Fruit fly (Drosophila melanogaster): ENCODE results near the gene Scsalpha1.

Gene Scsalpha1

DNA sequence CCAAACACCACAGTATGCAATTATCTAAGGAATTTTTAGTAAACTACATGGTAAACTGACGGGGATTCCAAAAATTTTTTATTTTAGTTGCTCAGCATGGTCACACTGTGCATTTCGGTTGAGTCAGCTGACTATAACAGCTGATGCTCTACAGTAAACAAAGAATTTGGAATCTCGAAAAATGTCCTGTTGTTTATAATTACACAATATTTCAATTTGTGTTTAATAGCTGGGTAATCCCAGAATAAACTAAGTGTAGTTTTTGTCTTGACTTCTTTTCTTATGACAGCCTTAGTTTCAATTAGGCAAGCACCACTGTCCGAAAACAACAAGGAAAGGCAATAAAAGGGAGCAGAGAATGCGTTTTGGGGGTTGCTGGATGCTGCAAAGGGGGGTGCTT, 28.3 kb upstream of the Scsalpha1 start (continued):
- no peak for TF ChIP-seq en (GFP tag; optimal IDR thresholded peaks at IDR 0.05)
- peak; percentile 51 for TF ChIP-seq lmd (GFP tag; IDR thresholded peaks at IDR 0.05)
- TF ChIP-seq esg (GFP tag; conservative IDR thresholded peaks at IDR 0.05) = no peak
- TF ChIP-seq CoRest (tag; optimal IDR thresholded peaks at IDR 0.05) = no peak
- no peak for TF ChIP-seq CG17186 (GFP tag; optimal IDR thresholded peaks at IDR 0.05)
- no peak for TF ChIP-seq CG30020 (tag; optimal IDR thresholded peaks at IDR 0.05)
- TF ChIP-seq shn (GFP tag; optimal IDR thresholded peaks at IDR 0.05) = no peak
- no peak for TF ChIP-seq NFAT (GFP tag; IDR thresholded peaks at IDR 0.05)
- TF ChIP-seq B-H1 (GFP tag; IDR thresholded peaks at IDR 0.05) = peak; percentile 29
- TF ChIP-seq run (tag; optimal IDR thresholded peaks at IDR 0.05) = no peak
- TF ChIP-seq nerfin-2 (GFP tag; IDR thresholded peaks at IDR 0.05; ENCODE audit: partially characterized antibody) = no peak
- no peak for TF ChIP-seq z (GFP tag; IDR thresholded peaks at IDR 0.05)
- peak; percentile 20; the same call in 1 of the 2 replicates for TF ChIP-seq vvl (GFP tag; IDR thresholded peaks at IDR 0.05)
- peak; percentile 31 for TF ChIP-seq dmrt11E (tag; optimal IDR thresholded peaks at IDR 0.05)
- no peak for TF ChIP-seq CG16813 (GFP tag; IDR thresholded peaks at IDR 0.05; ENCODE audit: partially characterized antibody)
- TF ChIP-seq CG11723 (GFP tag; optimal IDR thresholded peaks at IDR 0.05) = no peak
- no peak for TF ChIP-seq Nf-YA (GFP tag; IDR thresholded peaks at IDR 0.05)
- TF ChIP-seq CG18262 (tag; optimal IDR thresholded peaks at IDR 0.05) = peak; percentile 41
- no peak for TF ChIP-seq CG34376 (GFP tag; optimal IDR thresholded peaks at IDR 0.05)
- no peak for TF ChIP-seq B-H2 (GFP tag; optimal IDR thresholded peaks at IDR 0.05)
- no peak for TF ChIP-seq Mrtf (GFP tag; IDR thresholded peaks at IDR 0.05)
- no peak for TF ChIP-seq CG43689 (GFP tag; IDR thresholded peaks at IDR 0.05)
- TF ChIP-seq CG6854 (GFP tag; optimal IDR thresholded peaks at IDR 0.05) = no peak
- no peak for TF ChIP-seq CG9797 (GFP tag; optimal IDR thresholded peaks at IDR 0.05)
- TF ChIP-seq Bteb2 (GFP tag; optimal IDR thresholded peaks at IDR 0.05) = no peak
- TF ChIP-seq Dbx (GFP tag; IDR thresholded peaks at IDR 0.05) = no peak
- TF ChIP-seq CG2889 (GFP tag; IDR thresholded peaks at IDR 0.05) = no peak
- TF ChIP-seq nau (GFP tag; optimal IDR thresholded peaks at IDR 0.05) = no peak
- no peak for TF ChIP-seq CG9817 (tag; optimal IDR thresholded peaks at IDR 0.05)
- no peak for TF ChIP-seq CG15601 (tag; optimal IDR thresholded peaks at IDR 0.05)
- no peak for TF ChIP-seq Chrac-16 (GFP tag; optimal IDR thresholded peaks at IDR 0.05)
- no peak for TF ChIP-seq HmgD (GFP tag; optimal IDR thresholded peaks at IDR 0.05)
- TF ChIP-seq CG12744 (GFP tag; optimal IDR thresholded peaks at IDR 0.05) = no peak
- TF ChIP-seq CG11504 (tag; optimal IDR thresholded peaks at IDR 0.05) = peak; percentile 30
- TF ChIP-seq CG4360 (GFP tag; IDR thresholded peaks at IDR 0.05) = no peak
- no peak for TF ChIP-seq CG12942 (GFP tag; optimal IDR thresholded peaks at IDR 0.05)
- TF ChIP-seq tup (GFP tag; optimal IDR thresholded peaks at IDR 0.05) = no peak
- no peak for TF ChIP-seq CG17385 (GFP tag; optimal IDR thresholded peaks at IDR 0.05)
- no peak for TF ChIP-seq Ets97D (GFP tag; optimal IDR thresholded peaks at IDR 0.05)
- TF ChIP-seq CG12659 (GFP tag; optimal IDR thresholded peaks at IDR 0.05) = no peak
- TF ChIP-seq tap (tag; optimal IDR thresholded peaks at IDR 0.05) = no peak
- TF ChIP-seq CG8359 (GFP tag; optimal IDR thresholded peaks at IDR 0.05; ENCODE audit: borderline replicate concordance) = no peak
- TF ChIP-seq ERR (GFP tag; optimal IDR thresholded peaks at IDR 0.05) = no peak
- TF ChIP-seq Aef1 (GFP tag; IDR thresholded peaks at IDR 0.05) = no peak
- TF ChIP-seq CG10209 (GFP tag; optimal IDR thresholded peaks at IDR 0.05) = no peak
- no peak for TF ChIP-seq pfk (GFP tag; optimal IDR thresholded peaks at IDR 0.05)
- no peak for TF ChIP-seq CG9727 (GFP tag; optimal IDR thresholded peaks at IDR 0.05)
- peak; percentile 19 for TF ChIP-seq CG8388 (GFP tag; optimal IDR thresholded peaks at IDR 0.05)
- peak; percentile 71; the same call in 1 of the 2 replicates for TF ChIP-seq Xrp1 (GFP tag; IDR thresholded peaks at IDR 0.05)
- no peak for TF ChIP-seq repo (GFP tag; optimal IDR thresholded peaks at IDR 0.05)
- TF ChIP-seq CG7271 (tag; optimal IDR thresholded peaks at IDR 0.05) = no peak
- TF ChIP-seq Scr (GFP tag; IDR thresholded peaks at IDR 0.05; ENCODE audit: partially characterized antibody) = no peak

Data from whole organism, embryonic.